Fruit fly (Drosophila melanogaster) whole organism, prepupa: ENCODE results near the gene CG17111.

ENCODE experiments used
- CG10631 ChIP-seq: fragments of 200-800 bp; sonication (Bioruptor generic); optimal IDR thresholded peaks from 2 replicates; lab custom pipeline; 2016; ENCODE audit warnings: missing biosample characterization, missing genetic modification characterization
- CG10669 ChIP-seq: fragments of 200-800 bp; sonication (Bioruptor generic); optimal IDR thresholded peaks from 3 replicates; lab custom pipeline; 2018; ENCODE audit warnings: missing biosample characterization, mild to moderate bottlenecking, missing genetic modification characterization, moderate library complexity
- CG8319 ChIP-seq: fragments of 200-800 bp; sonication (Bioruptor generic); optimal IDR thresholded peaks from 3 replicates; lab custom pipeline; 2016; ENCODE audit warnings: missing biosample characterization, missing genetic modification characterization
- Ets96B ChIP-seq: fragments of 200-800 bp; optimal IDR thresholded peaks from 2 replicates; lab custom pipeline; 2019; ENCODE audit warnings: missing biosample characterization, mild to moderate bottlenecking, missing genetic modification characterization, moderate library complexity
- Sox15 ChIP-seq: fragments of 200-800 bp; sonication (Bioruptor generic); optimal IDR thresholded peaks from 3 replicates; lab custom pipeline; 2016; ENCODE audit warnings: missing biosample characterization, missing genetic modification characterization

- TF ChIP-seq CG10669 (GFP tag; lab: Kevin White, UChicago) (no peak), Ets96B (tag; lab: Kevin White, UChicago) (no peak), CG10631 (GFP tag; lab: Kevin White, UChicago) (no peak), Sox15 (no peak), CG8319 (no peak)
Observed at dm6 chr3R:23053135-23053730, 13.8 kb downstream of the CG17111 start.
